Worm (Caenorhabditis elegans) whole organism, mixed stage, embryonic: ENCODE data around the gene cubn-1.

Experiments used
- M03D4.4 ChIP-seq: sonication (generic microtip); optimal IDR thresholded peaks from 2 replicates; lab custom pipeline; 2017; ENCODE audit warnings: mild to moderate bottlenecking, missing genetic modification characterization, missing compliant biosample characterization
- bed-3 ChIP-seq: fragments of 200-800 bp; sonication (Bioruptor generic); optimal IDR thresholded peaks from 3 replicates; lab custom pipeline; 2018; ENCODE audit warnings: mild to moderate bottlenecking, missing genetic modification characterization, moderate library complexity, missing compliant biosample characterization
- ceh-39 ChIP-seq: fragments of 150-350 bp; optimal IDR thresholded peaks from 2 replicates; lab custom pipeline; 2014; ENCODE audit warnings: missing biosample characterization, missing genetic modification characterization
- ceh-43 ChIP-seq: fragments of 200-800 bp; sonication (Bioruptor generic); optimal IDR thresholded peaks from 2 replicates; lab custom pipeline; 2018; ENCODE audit warnings: mild to moderate bottlenecking, missing genetic modification characterization, moderate library complexity, missing compliant biosample characterization
- ceh-83 ChIP-seq: fragments of 200-800 bp; sonication (Bioruptor generic); optimal IDR thresholded peaks from 2 replicates; lab custom pipeline; 2018; ENCODE audit warnings: mild to moderate bottlenecking, missing genetic modification characterization, missing compliant biosample characterization
- ces-1 ChIP-seq: fragments of 150-350 bp; optimal IDR thresholded peaks from 2 replicates; lab custom pipeline; 2014; ENCODE audit warnings: missing biosample characterization, missing genetic modification reagents, missing genetic modification characterization
- cnd-1 ChIP-seq: fragments of 200-800 bp; sonication (Bioruptor generic); optimal IDR thresholded peaks from 2 replicates; lab custom pipeline; 2018; ENCODE audit warnings: mild to moderate bottlenecking, missing genetic modification characterization, missing compliant biosample characterization
- drap-1 ChIP-seq: fragments of 200-800 bp; sonication (Bioruptor generic); optimal IDR thresholded peaks from 3 replicates; lab custom pipeline; 2018; ENCODE audit warnings: mild to moderate bottlenecking, missing genetic modification characterization, missing compliant biosample characterization
- elt-1 ChIP-seq: sonication (generic microtip); optimal IDR thresholded peaks from 2 replicates; lab custom pipeline; 2017; ENCODE audit warnings: missing genetic modification characterization, mild to moderate bottlenecking, missing compliant biosample characterization, antibody characterized with exemption, moderate library complexity, borderline replicate concordance; ENCODE audit not compliant: insufficient read depth
- elt-3 ChIP-seq: fragments of 150-350 bp; optimal IDR thresholded peaks from 2 replicates; lab custom pipeline; 2014; ENCODE audit warnings: missing biosample characterization, missing genetic modification characterization
- flh-1 ChIP-seq: fragments of 200-800 bp; sonication (Bioruptor generic); optimal IDR thresholded peaks from 2 replicates; lab custom pipeline; 2018; ENCODE audit warnings: mild to moderate bottlenecking, missing genetic modification characterization, moderate library complexity, missing compliant biosample characterization
- ham-2 ChIP-seq: fragments of 200-800 bp; sonication (Bioruptor generic); optimal IDR thresholded peaks from 2 replicates; lab custom pipeline; 2018; ENCODE audit warnings: mild to moderate bottlenecking, missing genetic modification characterization, missing compliant biosample characterization
- hlh-1 ChIP-seq: fragments of 150-350 bp; optimal IDR thresholded peaks from 2 replicates; lab custom pipeline; 2014; ENCODE audit warnings: missing biosample characterization, missing genetic modification reagents, missing genetic modification characterization
- lin-13 ChIP-seq: fragments of 150-350 bp; optimal IDR thresholded peaks from 2 replicates; lab custom pipeline; 2014; ENCODE audit warnings: missing biosample characterization, missing genetic modification characterization
- lin-32 ChIP-seq: fragments of 200-800 bp; sonication (Bioruptor generic); optimal IDR thresholded peaks from 2 replicates; lab custom pipeline; 2018; ENCODE audit warnings: mild to moderate bottlenecking, missing genetic modification characterization, missing compliant biosample characterization
- lsy-2 ChIP-seq: fragments of 150-350 bp; optimal IDR thresholded peaks from 2 replicates; lab custom pipeline; 2014; ENCODE audit warnings: missing biosample characterization, missing genetic modification characterization
- mab-5 ChIP-seq: fragments of 150-350 bp; optimal IDR thresholded peaks from 2 replicates; lab custom pipeline; 2014; ENCODE audit warnings: missing biosample characterization, missing genetic modification characterization
- mep-1 ChIP-seq: fragments of 150-350 bp; optimal IDR thresholded peaks from 2 replicates; lab custom pipeline; 2017; ENCODE audit warnings: missing biosample characterization, missing genetic modification reagents, missing genetic modification characterization, inconsistent platforms
- mls-2 ChIP-seq: sonication (generic microtip); optimal IDR thresholded peaks from 2 replicates; lab custom pipeline; 2016; ENCODE audit warnings: mild to moderate bottlenecking, missing genetic modification characterization, moderate library complexity, missing compliant biosample characterization
- nhr-12 ChIP-seq: fragments of 150-350 bp; optimal IDR thresholded peaks from 2 replicates; lab custom pipeline; 2014; ENCODE audit warnings: missing biosample characterization, missing genetic modification characterization
- nhr-2 ChIP-seq: fragments of 150-350 bp; optimal IDR thresholded peaks from 2 replicates; lab custom pipeline; 2014; ENCODE audit warnings: missing biosample characterization, missing genetic modification characterization
- nhr-28 ChIP-seq: fragments of 150-350 bp; optimal IDR thresholded peaks from 2 replicates; lab custom pipeline; 2014; ENCODE audit warnings: missing biosample characterization, missing genetic modification characterization
- nhr-76 ChIP-seq: sonication (generic microtip); optimal IDR thresholded peaks from 2 replicates; lab custom pipeline; 2017; ENCODE audit warnings: missing biosample characterization, missing genetic modification characterization
- pha-4 ChIP-seq: fragments of 150-350 bp; optimal IDR thresholded peaks from 2 replicates; lab custom pipeline; 2018; ENCODE audit warnings: missing biosample characterization, missing genetic modification reagents, missing genetic modification characterization
- sem-2 ChIP-seq: fragments of 200-800 bp; sonication (Bioruptor generic); optimal IDR thresholded peaks from 2 replicates; lab custom pipeline; 2018; ENCODE audit warnings: mild to moderate bottlenecking, missing genetic modification characterization, missing compliant biosample characterization
- snpc-4 ChIP-seq: fragments of 150-350 bp; optimal IDR thresholded peaks from 2 replicates; lab custom pipeline; 2014; ENCODE audit warnings: missing biosample characterization, missing genetic modification characterization
- tbx-8 ChIP-seq: fragments of 200-800 bp; sonication (Bioruptor generic); optimal IDR thresholded peaks from 2 replicates; lab custom pipeline; 2018; ENCODE audit warnings: mild to moderate bottlenecking, missing genetic modification characterization, moderate library complexity, missing compliant biosample characterization
- unc-120 ChIP-seq: sonication (generic microtip); optimal IDR thresholded peaks from 2 replicates; lab custom pipeline; 2017; ENCODE audit warnings: missing genetic modification characterization, missing compliant biosample characterization; ENCODE audit not compliant: poor library complexity, severe bottlenecking
- unc-39 ChIP-seq: fragments of 150-350 bp; optimal IDR thresholded peaks from 2 replicates; lab custom pipeline; 2014; ENCODE audit warnings: missing biosample characterization, missing genetic modification characterization
- unc-62 ChIP-seq: fragments of 150-350 bp; optimal IDR thresholded peaks from 2 replicates; lab custom pipeline; 2014; ENCODE audit warnings: missing biosample characterization, missing genetic modification reagents, missing genetic modification characterization
- zip-8 ChIP-seq: fragments of 150-350 bp; optimal IDR thresholded peaks from 2 replicates; lab custom pipeline; 2014; ENCODE audit warnings: missing biosample characterization, missing genetic modification characterization
- ztf-11 ChIP-seq: fragments of 150-350 bp; optimal IDR thresholded peaks from 2 replicates; lab custom pipeline; 2014; ENCODE audit warnings: missing biosample characterization, missing genetic modification characterization

The cubn-1 gene

ce11 chrV:12611029-12611428 is at the start of gene cubn-1:
Gene cubn-1, plus strand, starts transcription at chrV:12611329.
- TF ChIP-seq lin-32 = no peak
- no peak for TF ChIP-seq ceh-83 (GFP tag; lab: Kevin White, UChicago)
- TF ChIP-seq ceh-43 = no peak
- no peak for TF ChIP-seq elt-3 (tag; lab: Kevin White, UChicago)
- TF ChIP-seq sem-2 (GFP tag; lab: Kevin White, UChicago) = no peak
- TF ChIP-seq mep-1 (tag; lab: Kevin White, UChicago) = no peak
- TF ChIP-seq unc-62 (GFP tag; lab: Kevin White, UChicago) = no peak
- TF ChIP-seq nhr-2 (tag; lab: Kevin White, UChicago) = no peak
- no peak for TF ChIP-seq nhr-28 (tag; lab: Kevin White, UChicago)
- TF ChIP-seq pha-4 (tag; lab: Kevin White, UChicago) = no peak
- no peak for TF ChIP-seq mls-2 (tag; lab: Kevin White, UChicago)
- TF ChIP-seq zip-8 (tag; lab: Kevin White, UChicago) = no peak

- TF ChIP-seq nhr-12 = no peak
- TF ChIP-seq ceh-39 = no peak
- TF ChIP-seq ham-2 (GFP tag; lab: Kevin White, UChicago) = no peak
- TF ChIP-seq lsy-2 (tag; lab: Kevin White, UChicago) = no peak
- no peak for TF ChIP-seq ceh-83 (GFP tag; lab: Kevin White, UChicago)
- TF ChIP-seq bed-3 = no peak
- no peak for TF ChIP-seq unc-120
- no peak for TF ChIP-seq ces-1 (GFP tag; lab: Kevin White, UChicago)
- TF ChIP-seq M03D4.4 (tag; lab: Kevin White, UChicago) = no peak
- TF ChIP-seq mep-1 (tag; lab: Kevin White, UChicago) = no peak
- TF ChIP-seq ztf-11 (tag; lab: Kevin White, UChicago) = no peak
- no peak for TF ChIP-seq snpc-4 (tag; lab: Kevin White, UChicago)
- no peak for TF ChIP-seq ceh-43
- TF ChIP-seq drap-1 (GFP tag; lab: Kevin White, UChicago) = no peak
These were observed 47.9 kb upstream of the cubn-1 start, which contains the start of gene mrps-5 for ce11 chrV:12563187-12563586. Gene mrps-5, plus strand, starts transcription at chrV:12563487.

ce11 chrV:12564902-12565301 is 46.2 kb upstream of the cubn-1 start:
- TF ChIP-seq mep-1 (tag; lab: Kevin White, UChicago) = no peak
- no peak for TF ChIP-seq elt-3 (tag; lab: Kevin White, UChicago)
- no peak for TF ChIP-seq pha-4 (tag; lab: Kevin White, UChicago)
- TF ChIP-seq ces-1 (GFP tag; lab: Kevin White, UChicago) = no peak

- TF ChIP-seq tbx-8 (no peak), ceh-39 (no peak), mls-2 (tag; lab: Kevin White, UChicago) (no peak), ceh-43 (no peak), cnd-1 (no peak)
These were observed 43.8 kb upstream of the cubn-1 start for ce11 chrV:12567312-12567711.

ce11 chrV:12567850-12568249 is 43.3 kb upstream of the cubn-1 start, which contains the start of gene E02A10.4:
Gene E02A10.4, minus strand, starts transcription at chrV:12567950.
- TF ChIP-seq bed-3 = no peak
- no peak for TF ChIP-seq lin-13
- TF ChIP-seq nhr-28 (tag; lab: Kevin White, UChicago) = no peak
- no peak for TF ChIP-seq mab-5 (tag; lab: Kevin White, UChicago)
- TF ChIP-seq ceh-83 (GFP tag; lab: Kevin White, UChicago) = no peak
- no peak for TF ChIP-seq M03D4.4 (tag; lab: Kevin White, UChicago)
- no peak for TF ChIP-seq elt-3 (tag; lab: Kevin White, UChicago)
- TF ChIP-seq lin-32 = no peak
- no peak for TF ChIP-seq ceh-43
- no peak for TF ChIP-seq unc-39
- no peak for TF ChIP-seq hlh-1 (tag; lab: Kevin White, UChicago)
- no peak for TF ChIP-seq mep-1 (tag; lab: Kevin White, UChicago)
- TF ChIP-seq flh-1 (GFP tag; lab: Kevin White, UChicago) = no peak
- TF ChIP-seq elt-1 = no peak

- TF ChIP-seq ceh-43 (no peak), nhr-76 (tag; lab: Kevin White, UChicago) (no peak), unc-39 (no peak), mep-1 (tag; lab: Kevin White, UChicago) (no peak), snpc-4 (tag; lab: Kevin White, UChicago) (no peak)
These were observed 40.9 kb upstream of the cubn-1 start for ce11 chrV:12570271-12570670.
